Worm (Caenorhabditis elegans) whole organism, early embryonic: ENCODE measurements around the gene hlh-3.

Experiments
- B0310.2 ChIP-seq: sonication (generic microtip); optimal IDR thresholded peaks from 2 replicates; lab custom pipeline; 2016; ENCODE audit warnings: mild to moderate bottlenecking, missing genetic modification characterization, missing compliant biosample characterization
- F13C5.2 ChIP-seq: sonication (generic microtip); optimal IDR thresholded peaks from 2 replicates; lab custom pipeline; 2017; ENCODE audit warnings: mild to moderate bottlenecking, missing genetic modification characterization, inconsistent platforms, missing compliant biosample characterization
- aly-1 ChIP-seq: sonication (generic microtip); optimal IDR thresholded peaks from 2 replicates; lab custom pipeline; 2016; ENCODE audit warnings: missing genetic modification characterization, missing compliant biosample characterization
- ama-1 ChIP-seq: fragments of 150-350 bp; optimal IDR thresholded peaks from 2 replicates; lab custom pipeline; 2014
- ceh-13 ChIP-seq: fragments of 200-800 bp; sonication (Bioruptor generic); optimal IDR thresholded peaks from 2 replicates; lab custom pipeline; 2018; ENCODE audit warnings: mild to moderate bottlenecking, missing genetic modification characterization, missing compliant biosample characterization
- ceh-36 ChIP-seq: sonication (generic microtip); optimal IDR thresholded peaks from 2 replicates; lab custom pipeline; 2016; ENCODE audit warnings: missing genetic modification characterization, inconsistent platforms, missing compliant biosample characterization
- ets-7 ChIP-seq: sonication (generic microtip); optimal IDR thresholded peaks from 2 replicates; lab custom pipeline; 2016; ENCODE audit warnings: missing genotype, missing genetic modification characterization, missing compliant biosample characterization
- flt-1 ChIP-seq: fragments of 200-800 bp; sonication (Bioruptor generic); IDR thresholded peaks from 2 replicates; pipeline ENCODE4 v1.3.6; 2022; ENCODE audit warnings: missing genetic modification characterization, missing compliant biosample characterization
- hmbx-1 ChIP-seq: sonication (generic microtip); optimal IDR thresholded peaks from 2 replicates; lab custom pipeline; 2016; ENCODE audit warnings: mild to moderate bottlenecking, missing genetic modification characterization, missing compliant biosample characterization
- hmg-4 ChIP-seq: fragments of 200-800 bp; sonication (Bioruptor generic); optimal IDR thresholded peaks from 2 replicates; lab custom pipeline; 2018; ENCODE audit warnings: mild to moderate bottlenecking, missing genetic modification characterization, missing compliant biosample characterization
- hnd-1 ChIP-seq: sonication (generic microtip); optimal IDR thresholded peaks from 2 replicates; lab custom pipeline; 2016; ENCODE audit warnings: missing genetic modification characterization, missing compliant biosample characterization
- pes-1 ChIP-seq: fragments of 200-800 bp; sonication (Bioruptor generic); IDR thresholded peaks from 2 replicates; pipeline ENCODE4 v1.3.6; 2022; ENCODE audit warnings: missing genetic modification reagents, missing genetic modification characterization, missing compliant biosample characterization
- scrt-1 ChIP-seq: fragments of 200-800 bp; sonication (Bioruptor generic); IDR thresholded peaks from 2 replicates; pipeline ENCODE4 v1.3.6; 2022; ENCODE audit warnings: missing genetic modification characterization, missing compliant biosample characterization
- sea-1 ChIP-seq: fragments of 200-800 bp; sonication (Bioruptor generic); conservative IDR thresholded peaks from 2 replicates; pipeline ENCODE4 v1.3.6; 2022; ENCODE audit warnings: missing genetic modification characterization, missing compliant biosample characterization
- tbx-11 ChIP-seq: fragments of 200-800 bp; sonication (Bioruptor generic); IDR thresholded peaks from 2 replicates; pipeline ENCODE4 v1.3.6; 2022; ENCODE audit warnings: missing genetic modification characterization, missing compliant biosample characterization
- tbx-37 ChIP-seq: fragments of 200-800 bp; sonication (Bioruptor generic); conservative IDR thresholded peaks from 2 replicates; pipeline ENCODE4 v1.3.6; 2022; ENCODE audit warnings: missing genetic modification reagents, missing genetic modification characterization, missing compliant biosample characterization
- tra-4 ChIP-seq: sonication (generic microtip); optimal IDR thresholded peaks from 2 replicates; lab custom pipeline; 2017; ENCODE audit warnings: missing genetic modification characterization, missing compliant biosample characterization

hlh-3 gene

DNA sequence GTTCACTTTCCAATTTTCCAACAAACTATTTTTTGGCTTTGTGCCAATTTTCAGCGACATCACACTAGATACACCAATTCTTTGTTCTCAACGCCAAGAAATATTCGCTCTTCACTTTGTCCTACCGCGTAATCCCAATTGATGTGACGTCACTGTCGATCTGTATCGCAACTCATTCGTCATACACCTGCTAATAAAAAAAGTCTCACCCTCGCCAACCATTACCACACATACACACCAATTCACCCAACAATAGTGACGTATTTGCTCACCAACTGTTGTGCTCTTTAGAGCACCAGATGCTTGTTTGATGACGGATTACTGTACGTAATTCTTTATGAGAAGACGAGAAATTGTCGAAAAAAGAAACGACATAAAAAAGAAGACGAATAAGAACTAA lies 23.1 kb upstream of the hlh-3 start:
- TF ChIP-seq pes-1 (GFP tag; lab: Robert Waterston, UW) (peak; percentile 46; the same call in 1 of the 2 replicates), hmg-4 (no peak)

DNA sequence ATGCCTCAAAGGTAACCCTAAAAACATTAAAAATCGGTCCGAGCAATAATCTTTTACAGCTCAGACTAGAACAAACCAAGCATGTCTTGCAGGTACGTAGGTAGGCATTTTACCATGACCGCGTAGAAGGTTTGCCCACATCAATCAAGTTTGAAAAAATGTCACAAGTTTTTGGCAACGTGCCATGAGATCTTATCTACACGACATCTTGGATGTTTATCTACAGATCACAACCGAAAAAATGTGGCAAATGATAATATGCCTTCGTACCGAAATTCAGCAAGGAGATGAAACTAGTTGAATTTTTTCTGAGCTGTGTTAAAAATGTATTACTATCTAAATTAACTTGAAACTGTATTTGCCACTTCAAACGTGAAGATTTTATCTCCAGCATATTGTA lies 22.0 kb upstream of the hlh-3 start:
- TF ChIP-seq tra-4 (tag; lab: Kevin White, UChicago) (no peak), B0310.2 (tag; lab: Kevin White, UChicago) (no peak), hnd-1 (no peak), ceh-36 (tag; lab: Kevin White, UChicago) (no peak), hmbx-1 (no peak), F13C5.2 (tag; lab: Kevin White, UChicago) (no peak), ceh-13 (GFP tag; lab: Kevin White, UChicago) (no peak), scrt-1 (GFP tag; lab: Robert Waterston, UW) (no peak), tbx-11 (GFP tag; lab: Robert Waterston, UW) (no peak), flt-1 (no peak), aly-1 (tag; lab: Kevin White, UChicago) (no peak), pes-1 (GFP tag; lab: Robert Waterston, UW) (no peak), ets-7 (tag; lab: Kevin White, UChicago) (no peak), sea-1 (GFP tag; lab: Robert Waterston, UW) (no peak), ama-1 (lab: Kevin White, UChicago) (no peak), tbx-37 (GFP tag; lab: Robert Waterston, UW) (no peak), hmg-4 (no peak)

DNA sequence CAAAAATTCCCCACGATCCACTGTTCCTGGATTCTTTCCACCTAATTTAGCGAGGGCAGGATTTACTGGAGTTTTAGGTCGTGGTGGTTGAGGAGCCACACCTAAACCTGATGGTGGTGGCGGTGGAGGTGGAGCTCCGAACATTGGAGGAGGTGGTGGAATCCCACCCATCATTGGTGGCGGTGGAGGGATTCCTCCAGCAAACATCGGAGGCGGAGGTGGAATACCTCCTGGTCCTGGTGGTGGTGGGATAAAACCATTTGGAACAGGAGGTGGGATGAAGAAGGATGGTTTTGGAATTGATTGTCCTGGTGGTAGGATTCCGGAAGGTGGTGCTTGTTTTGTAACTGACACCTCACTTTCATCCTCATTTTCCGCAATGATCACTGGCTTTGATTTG lies 16.6 kb upstream of the hlh-3 start:
- TF ChIP-seq hmg-4 (no peak), scrt-1 (GFP tag; lab: Robert Waterston, UW) (no peak), aly-1 (tag; lab: Kevin White, UChicago) (no peak), ama-1 (lab: Kevin White, UChicago) (no peak), hnd-1 (no peak), tbx-11 (GFP tag; lab: Robert Waterston, UW) (no peak), ceh-13 (GFP tag; lab: Kevin White, UChicago) (no peak), pes-1 (GFP tag; lab: Robert Waterston, UW) (no peak), ets-7 (tag; lab: Kevin White, UChicago) (no peak)

DNA sequence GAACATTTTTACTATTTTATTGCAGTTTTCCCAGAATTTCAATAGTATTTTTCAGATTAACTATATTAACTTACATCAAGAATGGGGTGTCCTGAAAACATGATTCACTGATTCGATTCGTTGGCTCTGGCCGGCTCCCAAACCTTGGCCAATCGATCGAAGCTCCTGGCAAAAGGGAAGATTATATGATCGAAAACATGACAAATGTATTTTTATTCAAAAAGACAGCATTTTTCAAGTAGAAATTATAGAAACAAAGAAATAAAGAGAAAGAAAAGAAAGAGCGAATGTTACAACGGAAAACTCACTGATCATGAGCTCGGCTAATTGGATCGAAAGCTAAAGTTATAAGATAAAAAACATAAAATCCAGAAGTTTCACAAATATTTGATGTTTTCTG lies 15.7 kb upstream of the hlh-3 start, which contains the start of gene T24B8.4:
T24B8.4 (minus strand) TSS at position 101 of the 400 bp plus-strand sequence.
- TF ChIP-seq scrt-1 (GFP tag; lab: Robert Waterston, UW) (no peak), ets-7 (tag; lab: Kevin White, UChicago) (no peak), flt-1 (no peak), tbx-11 (GFP tag; lab: Robert Waterston, UW) (no peak), ama-1 (lab: Kevin White, UChicago) (no peak), hnd-1 (no peak), pes-1 (GFP tag; lab: Robert Waterston, UW) (no peak), ceh-36 (tag; lab: Kevin White, UChicago) (no peak), hmg-4 (no peak), tbx-37 (GFP tag; lab: Robert Waterston, UW) (no peak), aly-1 (tag; lab: Kevin White, UChicago) (no peak), sea-1 (GFP tag; lab: Robert Waterston, UW) (no peak), ceh-13 (GFP tag; lab: Kevin White, UChicago) (no peak)

DNA sequence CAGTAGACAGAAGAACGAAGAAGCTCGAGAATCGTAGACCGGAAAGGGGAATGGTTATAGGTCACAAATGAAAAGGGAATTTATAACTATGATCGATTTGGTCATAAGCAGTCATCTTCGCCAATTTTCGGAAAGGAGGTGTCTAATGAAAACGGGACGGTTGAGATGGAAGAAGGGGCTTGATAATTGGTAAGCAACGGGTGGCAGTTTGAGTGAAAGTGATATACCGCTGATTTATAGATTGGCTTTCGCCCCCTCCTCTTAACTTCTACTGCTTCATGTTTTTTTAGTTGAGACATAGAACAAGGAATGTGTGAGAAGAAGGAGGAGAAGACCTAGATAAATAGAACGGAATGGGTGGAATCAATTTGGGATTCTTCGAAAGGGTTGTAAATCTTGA lies 13.6 kb upstream of the hlh-3 start:
- no peak for TF ChIP-seq flt-1
- TF ChIP-seq ceh-13 (GFP tag; lab: Kevin White, UChicago), result no peak
- no peak for TF ChIP-seq aly-1 (tag; lab: Kevin White, UChicago)
- no peak for TF ChIP-seq hnd-1
- no peak for TF ChIP-seq scrt-1 (GFP tag; lab: Robert Waterston, UW)
- TF ChIP-seq tra-4 (tag; lab: Kevin White, UChicago), result no peak
- no peak for TF ChIP-seq ceh-36 (tag; lab: Kevin White, UChicago)
- TF ChIP-seq ama-1 (lab: Kevin White, UChicago), result no peak

DNA sequence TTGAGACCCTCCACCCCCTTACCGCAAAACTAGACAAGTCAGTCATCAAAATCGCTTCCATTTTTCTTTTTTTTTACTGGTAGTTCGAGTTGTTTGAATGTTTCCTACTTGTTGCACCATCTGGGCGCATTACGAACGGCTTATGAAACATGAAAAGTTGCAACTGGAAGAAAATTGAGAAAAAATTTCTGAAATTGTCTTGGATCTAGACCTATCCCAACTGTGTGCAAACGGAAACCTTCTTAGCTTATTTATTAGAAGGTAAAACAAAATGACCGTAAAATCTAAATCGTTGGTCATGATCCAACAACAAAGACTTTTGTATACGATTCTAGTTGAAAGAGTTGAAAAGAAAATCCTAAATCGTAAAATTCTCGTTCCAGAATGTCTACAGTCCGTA lies 11.9 kb upstream of the hlh-3 start:
- TF ChIP-seq tbx-37 (GFP tag; lab: Robert Waterston, UW), result no peak
- no peak for TF ChIP-seq ceh-13 (GFP tag; lab: Kevin White, UChicago)
- TF ChIP-seq pes-1 (GFP tag; lab: Robert Waterston, UW), result no peak
- no peak for TF ChIP-seq ceh-36 (tag; lab: Kevin White, UChicago)
- TF ChIP-seq sea-1 (GFP tag; lab: Robert Waterston, UW), result no peak
- no peak for TF ChIP-seq scrt-1 (GFP tag; lab: Robert Waterston, UW)
- TF ChIP-seq F13C5.2 (tag; lab: Kevin White, UChicago), result no peak
- no peak for TF ChIP-seq tra-4 (tag; lab: Kevin White, UChicago)
- no peak for TF ChIP-seq tbx-11 (GFP tag; lab: Robert Waterston, UW)
- no peak for TF ChIP-seq hmbx-1
- TF ChIP-seq B0310.2 (tag; lab: Kevin White, UChicago), result no peak
- TF ChIP-seq ama-1 (lab: Kevin White, UChicago), result no peak
- TF ChIP-seq ets-7 (tag; lab: Kevin White, UChicago), result no peak
- no peak for TF ChIP-seq hnd-1
- no peak for TF ChIP-seq hmg-4
- no peak for TF ChIP-seq flt-1
- no peak for TF ChIP-seq aly-1 (tag; lab: Kevin White, UChicago)

DNA sequence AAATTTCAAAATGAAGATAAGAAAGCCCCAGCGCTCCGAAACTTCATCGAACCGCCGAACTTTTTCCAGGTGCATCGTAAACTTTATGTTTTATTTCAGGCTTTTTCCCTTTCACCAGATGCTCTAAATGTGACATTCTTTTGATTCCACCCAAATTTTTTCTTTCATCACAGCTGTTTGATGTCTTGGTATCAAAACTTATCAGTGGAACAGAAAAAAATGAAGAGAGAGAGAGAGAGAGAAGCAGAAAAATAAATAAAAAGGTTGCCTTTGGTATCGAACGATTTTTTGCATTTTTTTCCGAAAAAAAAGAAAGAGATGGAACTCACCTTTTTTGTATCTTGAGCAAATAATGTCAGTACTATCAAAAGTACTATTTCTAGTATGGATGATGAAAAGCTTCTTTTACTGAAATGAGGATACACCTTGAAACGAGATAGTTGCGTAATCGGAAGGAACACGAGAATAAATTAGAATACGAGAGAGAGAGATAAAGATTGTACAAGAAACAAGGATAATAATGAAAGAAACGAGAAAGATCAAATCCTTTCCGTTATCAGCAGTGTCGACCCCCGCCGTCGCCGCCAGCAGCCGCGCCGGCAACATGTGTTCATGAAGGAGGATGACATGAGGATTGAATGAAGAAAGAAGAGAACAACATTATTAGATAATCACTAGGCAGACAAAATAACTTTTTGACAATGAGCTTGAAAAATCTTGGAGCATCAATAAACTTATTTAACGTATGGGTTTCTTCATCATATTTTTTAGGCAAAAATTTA lies 10.1 kb upstream of the hlh-3 start:
- no peak for TF ChIP-seq B0310.2 (tag; lab: Kevin White, UChicago)
- TF ChIP-seq hnd-1, result no peak
- TF ChIP-seq aly-1 (tag; lab: Kevin White, UChicago), result no peak
- no peak for TF ChIP-seq ets-7 (tag; lab: Kevin White, UChicago)
- no peak for TF ChIP-seq flt-1
- no peak for TF ChIP-seq hmbx-1
- TF ChIP-seq pes-1 (GFP tag; lab: Robert Waterston, UW), result no peak
- TF ChIP-seq F13C5.2 (tag; lab: Kevin White, UChicago), result no peak
- TF ChIP-seq ama-1 (lab: Kevin White, UChicago), result no peak
- no peak for TF ChIP-seq scrt-1 (GFP tag; lab: Robert Waterston, UW)
